Fruit fly (Drosophila melanogaster) whole organism, wandering third instar larva: ENCODE results near the gene CG43954.
A peak's percentile ranks its signal among the peaks of the same experiment; 100 is the strongest.

Experiments used
- Abd-B ChIP-seq: fragments of >200 bp; optimal IDR thresholded peaks from 2 replicates; lab custom pipeline; 2017; ENCODE audit warnings: missing biosample characterization, missing genetic modification characterization
- CG32264 ChIP-seq: fragments of 200-800 bp; sonication (Bioruptor generic); optimal IDR thresholded peaks from 2 replicates; lab custom pipeline; 2016; ENCODE audit warnings: missing biosample characterization, missing genetic modification characterization
- CG9705 ChIP-seq: fragments of 200-800 bp; sonication (Bioruptor generic); optimal IDR thresholded peaks from 2 replicates; lab custom pipeline; 2018; ENCODE audit warnings: missing biosample characterization, mild to moderate bottlenecking, missing genetic modification characterization
- CrebA ChIP-seq: fragments of 200-800 bp; sonication (Bioruptor generic); optimal IDR thresholded peaks from 2 replicates; lab custom pipeline; 2016; ENCODE audit warnings: missing biosample characterization, mild to moderate bottlenecking, missing genetic modification characterization, borderline replicate concordance
- Dfd ChIP-seq: fragments of >200 bp; optimal IDR thresholded peaks from 2 replicates; lab custom pipeline; 2017; ENCODE audit warnings: missing biosample characterization, missing genetic modification characterization
- Dif ChIP-seq: fragments of 200-275, 200-300 bp; sonication (Bioruptor generic); optimal IDR thresholded peaks from 2 replicates; lab custom pipeline; 2018; ENCODE audit warnings: missing biosample characterization, missing genetic modification characterization; ENCODE audit not compliant: partially characterized antibody
- GATAd ChIP-seq: sonication (Bioruptor generic); optimal IDR thresholded peaks from 2 replicates; lab custom pipeline; 2016; ENCODE audit warnings: missing biosample characterization, missing genetic modification characterization
- HLH106 ChIP-seq: fragments of 200-800 bp; optimal IDR thresholded peaks from 3 replicates; lab custom pipeline; 2019; ENCODE audit warnings: missing biosample characterization, mild to moderate bottlenecking, missing genetic modification characterization, moderate library complexity
- Hnf4 ChIP-seq: fragments of 200-800 bp; sonication (Bioruptor generic); optimal IDR thresholded peaks from 2 replicates; lab custom pipeline; 2016; ENCODE audit warnings: missing biosample characterization, mild to moderate bottlenecking, missing genetic modification characterization
- Hr78 ChIP-seq: fragments of >200 bp; optimal IDR thresholded peaks from 2 replicates; lab custom pipeline; 2017; ENCODE audit warnings: missing biosample characterization, missing genetic modification characterization
- Hr83 ChIP-seq: fragments of 200-300 bp; sonication (Bioruptor generic); optimal IDR thresholded peaks from 2 replicates; lab custom pipeline; 2016; ENCODE audit warnings: missing biosample characterization, mild to moderate bottlenecking, missing genetic modification characterization, moderate library complexity; ENCODE audit not compliant: poor library complexity, severe bottlenecking
- Jra ChIP-seq: sonication (Bioruptor generic); optimal IDR thresholded peaks from 2 replicates; lab custom pipeline; 2016; ENCODE audit warnings: missing biosample characterization, missing genetic modification characterization
- Mio ChIP-seq: sonication (Bioruptor generic); optimal IDR thresholded peaks from 2 replicates; lab custom pipeline; 2016; ENCODE audit warnings: missing biosample characterization, missing genetic modification characterization
- Myc ChIP-seq: fragments of >200 bp; optimal IDR thresholded peaks from 2 replicates; lab custom pipeline; 2017
- N ChIP-seq: fragments of >200 bp; optimal IDR thresholded peaks from 2 replicates; lab custom pipeline; 2018; ENCODE audit warnings: missing biosample characterization, missing external identifiers, missing genetic modification characterization
- OdsH ChIP-seq: fragments of 200-800 bp; sonication (Bioruptor generic); optimal IDR thresholded peaks from 2 replicates; lab custom pipeline; 2016; ENCODE audit warnings: missing biosample characterization, mild to moderate bottlenecking, missing genetic modification characterization
- Rel ChIP-seq, 2 experiments: fragments of 200-800 bp; sonication (Bioruptor generic) in 1 of 2; optimal IDR thresholded peaks; 2 replicates in 1 of 2; 3 replicates in 1 of 2; lab custom pipeline; 2016 to 2019; ENCODE audit warnings: mild to moderate bottlenecking in 2 of 2, missing biosample characterization in 2 of 2, missing genetic modification characterization in 2 of 2, moderate library complexity in 1 of 2
- Sp1 ChIP-seq: fragments of 200-800 bp; sonication (Bioruptor generic); optimal IDR thresholded peaks from 3 replicates; lab custom pipeline; 2019; ENCODE audit warnings: missing biosample characterization, mild to moderate bottlenecking, missing genetic modification characterization, moderate library complexity
- Vsx2 ChIP-seq: fragments of 200-300, 225-300 bp; sonication (Bioruptor generic); optimal IDR thresholded peaks from 2 replicates; lab custom pipeline; 2018; ENCODE audit warnings: missing biosample characterization, missing genetic modification characterization; ENCODE audit not compliant: partially characterized antibody
- br ChIP-seq: fragments of 200-800 bp; sonication (Bioruptor generic); optimal IDR thresholded peaks from 2 replicates; lab custom pipeline; 2016; ENCODE audit warnings: missing biosample characterization, missing genetic modification characterization
- brk ChIP-seq: fragments of 200-800 bp; sonication (Bioruptor generic); optimal IDR thresholded peaks from 2 replicates; lab custom pipeline; 2016; ENCODE audit warnings: missing biosample characterization, mild to moderate bottlenecking, missing genetic modification characterization
- dl ChIP-seq, 2 experiments: fragments of 175-275, 200-275 bp in 1 of 2; fragments of 200-275 bp in 1 of 2; sonication (Bioruptor generic); optimal IDR thresholded peaks; lab custom pipeline; 2018; ENCODE audit warnings: mild to moderate bottlenecking in 2 of 2, missing biosample characterization in 2 of 2, missing genetic modification characterization in 2 of 2, moderate library complexity in 2 of 2; ENCODE audit not compliant: partially characterized antibody in 2 of 2, insufficient read depth in 1 of 2
- dmrt93B ChIP-seq: fragments of 200-800 bp; sonication (Bioruptor generic); optimal IDR thresholded peaks from 2 replicates; lab custom pipeline; 2018; ENCODE audit warnings: missing biosample characterization, mild to moderate bottlenecking, missing genetic modification characterization
- dsf ChIP-seq: sonication (Bioruptor generic); optimal IDR thresholded peaks from 2 replicates; lab custom pipeline; 2016; ENCODE audit warnings: missing biosample characterization, missing genetic modification characterization, borderline replicate concordance
- ey ChIP-seq: fragments of 200-800 bp; sonication (Bioruptor generic); optimal IDR thresholded peaks from 2 replicates; lab custom pipeline; 2016; ENCODE audit warnings: missing biosample characterization, missing genetic modification characterization
- foxo ChIP-seq, 2 experiments: fragments of 200-800 bp; sonication (Bioruptor generic); optimal IDR thresholded peaks; 2 replicates in 1 of 2; 3 replicates in 1 of 2; lab custom pipeline; 2016 to 2017; ENCODE audit warnings: missing biosample characterization in 2 of 2, missing genetic modification characterization in 2 of 2
- fru ChIP-seq: fragments of 200-800 bp; sonication (Bioruptor generic); optimal IDR thresholded peaks from 3 replicates; lab custom pipeline; 2016; ENCODE audit warnings: missing biosample characterization, mild to moderate bottlenecking, missing genetic modification characterization
- h ChIP-seq: fragments of 200-800 bp; sonication (Bioruptor generic); optimal IDR thresholded peaks from 3 replicates; lab custom pipeline; 2016; ENCODE audit warnings: missing biosample characterization, mild to moderate bottlenecking, missing genetic modification characterization
- jim ChIP-seq: fragments of 175-275, 200-325 bp; sonication (Bioruptor generic); optimal IDR thresholded peaks from 2 replicates; lab custom pipeline; 2016; ENCODE audit warnings: missing biosample characterization, mild to moderate bottlenecking, missing genetic modification characterization
- lola ChIP-seq: fragments of >200 bp; optimal IDR thresholded peaks from 2 replicates; lab custom pipeline; 2017; ENCODE audit warnings: missing biosample characterization, missing genetic modification characterization
- pan ChIP-seq: fragments of >200 bp; optimal IDR thresholded peaks from 2 replicates; lab custom pipeline; 2017
- psq ChIP-seq: fragments of 200-800 bp; sonication (Bioruptor generic); optimal IDR thresholded peaks from 3 replicates; lab custom pipeline; 2017; ENCODE audit warnings: missing biosample characterization, mild to moderate bottlenecking, missing genetic modification characterization, moderate library complexity
- rgr ChIP-seq: fragments of 200-800 bp; sonication (Bioruptor generic); optimal IDR thresholded peaks from 3 replicates; lab custom pipeline; 2016; ENCODE audit warnings: missing biosample characterization, mild to moderate bottlenecking, missing genetic modification characterization
- sage ChIP-seq: fragments of 200-800 bp; sonication (Bioruptor generic); optimal IDR thresholded peaks from 2 replicates; lab custom pipeline; 2016; ENCODE audit warnings: missing biosample characterization, mild to moderate bottlenecking, missing genetic modification characterization
- sv ChIP-seq: fragments of 200-800 bp; sonication (Bioruptor generic); optimal IDR thresholded peaks from 3 replicates; lab custom pipeline; 2016; ENCODE audit warnings: missing biosample characterization, missing genetic modification characterization
- tai ChIP-seq: sonication (Bioruptor generic); optimal IDR thresholded peaks from 2 replicates; lab custom pipeline; 2016; ENCODE audit warnings: missing biosample characterization, missing genetic modification characterization
- usp ChIP-seq: fragments of >200 bp; optimal IDR thresholded peaks from 2 replicates; lab custom pipeline; 2017; ENCODE audit warnings: missing biosample characterization, missing genetic modification characterization
- woc ChIP-seq: sonication (Bioruptor generic); optimal IDR thresholded peaks from 2 replicates; lab custom pipeline; 2016; ENCODE audit warnings: missing biosample characterization, mild to moderate bottlenecking, missing genetic modification characterization

Gene CG43954

DNA sequence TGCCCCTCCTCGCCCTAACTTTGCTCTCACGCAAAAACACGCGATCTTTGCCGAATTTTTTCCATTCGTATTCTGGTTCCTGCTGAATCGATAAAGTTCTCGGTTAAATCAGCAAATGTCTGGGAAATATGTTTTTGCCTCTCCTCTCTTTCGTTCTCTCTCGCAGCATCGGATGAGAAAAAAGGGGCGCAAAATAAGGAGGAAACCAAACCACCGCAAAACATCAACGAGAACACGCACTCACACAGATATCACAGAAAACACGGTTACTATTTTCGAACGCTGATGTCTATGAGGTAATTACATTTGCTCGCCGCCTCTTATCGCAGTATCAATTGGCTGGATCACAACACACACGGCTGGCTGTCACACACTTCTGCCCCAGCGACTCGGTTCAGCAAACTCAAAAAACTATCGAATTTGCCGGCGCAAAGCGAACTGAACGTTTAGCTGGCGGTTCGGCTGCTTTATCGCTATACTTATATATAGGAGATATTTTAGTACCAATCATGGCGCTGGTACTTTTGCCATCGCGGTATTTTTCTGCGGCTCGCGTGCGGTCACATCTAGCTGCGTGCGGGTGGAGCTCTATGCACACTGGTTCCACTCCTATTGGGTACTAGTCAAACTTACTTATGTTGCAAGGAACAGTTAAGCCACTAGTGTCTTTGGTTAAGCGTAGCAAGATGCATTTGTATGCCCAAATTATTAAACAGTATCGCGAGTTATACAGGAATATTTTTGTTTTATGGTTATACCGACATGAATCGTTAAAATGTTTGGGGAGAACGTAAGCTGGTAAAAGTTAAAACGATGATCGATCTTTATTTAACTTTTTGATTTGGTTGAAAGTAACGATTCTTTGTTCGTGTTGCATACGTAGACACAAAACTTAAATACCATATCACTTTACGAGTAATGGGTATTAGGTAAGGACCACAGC lies 50.0 kb downstream of the CG43954 start, which contains the start of gene Baldspot:
Gene Baldspot (minus strand): TSS at position 449 of the 943 bp plus-strand sequence.
- TF ChIP-seq CG9705 (GFP tag; lab: Kevin White, UChicago) (peak; percentile 55), ey (GFP tag; lab: Kevin White, UChicago) (peak; percentile 30), jim (no peak), dl (GFP tag; optimal IDR thresholded peaks at IDR 0.05; lab: Kevin White, UChicago; ENCODE audit: insufficient read depth in 1 of 2, partially characterized antibody in 2 of 2) (no peak), br (GFP tag; lab: Kevin White, UChicago) (peak; percentile 62), GATAd (no peak), lola (GFP tag; lab: Kevin White, UChicago) (no peak), Vsx2 (GFP tag; lab: Kevin White, UChicago) (peak; percentile 12), Dif (GFP tag; lab: Kevin White, UChicago) (peak; percentile 42), Myc (lab: Kevin White, UChicago) (no peak), fru (GFP tag; lab: Kevin White, UChicago) (peak; percentile 76), rgr (GFP tag; lab: Kevin White, UChicago) (peak; percentile 18), CrebA (GFP tag; lab: Kevin White, UChicago) (no peak), Sp1 (GFP tag; lab: Kevin White, UChicago) (peak; percentile 42), usp (GFP tag; lab: Kevin White, UChicago) (no peak), CG32264 (GFP tag; lab: Kevin White, UChicago) (peak; percentile 57), sv (peak; percentile 71), pan (lab: Kevin White, UChicago) (peak; percentile 32), Dfd (GFP tag; lab: Kevin White, UChicago) (no peak), OdsH (GFP tag; lab: Kevin White, UChicago) (peak; percentile 25), foxo (GFP tag; optimal IDR thresholded peaks at IDR 0.05; lab: Kevin White, UChicago) (peak in 1 of 2 experiments; percentile 87), psq (GFP tag; lab: Kevin White, UChicago) (no peak), h (GFP tag; lab: Kevin White, UChicago) (peak; percentile 78), HLH106 (peak; percentile 73), tai (no peak), Jra (GFP tag; lab: Kevin White, UChicago) (no peak), Hr83 (GFP tag; lab: Kevin White, UChicago) (peak; percentile 68), sage (GFP tag; lab: Kevin White, UChicago) (peak; percentile 37), dmrt93B (GFP tag; lab: Kevin White, UChicago) (peak; percentile 58), dsf (GFP tag; lab: Kevin White, UChicago) (no peak), Hnf4 (GFP tag; lab: Kevin White, UChicago) (peak; percentile 47), Mio (GFP tag; lab: Kevin White, UChicago) (no peak), Hr78 (GFP tag; lab: Kevin White, UChicago) (no peak), N (GFP tag; lab: Kevin White, UChicago) (no peak), Rel (GFP tag; optimal IDR thresholded peaks at IDR 0.05; lab: Kevin White, UChicago) (peak; percentile 46), Rel (tag; optimal IDR thresholded peaks at IDR 0.05; lab: Kevin White, UChicago) (peak; percentile 60), brk (GFP tag; lab: Kevin White, UChicago) (peak; percentile 39), woc (GFP tag; lab: Kevin White, UChicago) (peak; percentile 95), Abd-B (GFP tag; lab: Kevin White, UChicago) (no peak)
- TF ChIP-seq, all 38 proteins: peak for 22
